Worm (Caenorhabditis elegans) whole organism, late embryonic: Measurements from ENCODE around the gene F56D2.2.

Experiments used
- ahr-1 ChIP-seq: sonication (generic microtip); optimal IDR thresholded peaks from 2 replicates; lab custom pipeline; 2016; ENCODE audit warnings: missing genetic modification characterization, missing compliant biosample characterization
- ama-1 ChIP-seq: fragments of 150-350 bp; optimal IDR thresholded peaks from 2 replicates; lab custom pipeline; 2014
- ceh-22 ChIP-seq: sonication (generic microtip); optimal IDR thresholded peaks from 2 replicates; lab custom pipeline; 2017; ENCODE audit warnings: missing biosample characterization, missing genetic modification characterization
- fax-1 ChIP-seq: sonication (generic microtip); optimal IDR thresholded peaks from 2 replicates; lab custom pipeline; 2016; ENCODE audit warnings: missing genotype, missing genetic modification characterization, missing compliant biosample characterization
- fkh-10 ChIP-seq: fragments of 150-350 bp; optimal IDR thresholded peaks from 2 replicates; lab custom pipeline; 2014; ENCODE audit warnings: missing biosample characterization, missing genetic modification reagents, missing genetic modification characterization
- hlh-30 ChIP-seq: sonication (generic microtip); optimal IDR thresholded peaks from 2 replicates; lab custom pipeline; 2017; ENCODE audit warnings: antibody characterized with exemption, missing genetic modification characterization, missing compliant biosample characterization; ENCODE audit not compliant: insufficient read depth
- nfya-1 ChIP-seq: sonication (generic microtip); optimal IDR thresholded peaks from 2 replicates; lab custom pipeline; 2017; ENCODE audit warnings: missing genetic modification characterization, mild to moderate bottlenecking, missing compliant biosample characterization, antibody characterized with exemption, moderate library complexity
- pag-3 ChIP-seq: sonication (generic microtip); optimal IDR thresholded peaks from 2 replicates; lab custom pipeline; 2016; ENCODE audit warnings: missing compliant biosample characterization, missing genetic modification characterization, borderline replicate concordance
- pros-1 ChIP-seq: fragments of 150-350 bp; optimal IDR thresholded peaks from 2 replicates; lab custom pipeline; 2014; ENCODE audit warnings: missing biosample characterization, missing genetic modification reagents, missing genetic modification characterization
- sox-4 ChIP-seq: sonication (generic microtip); optimal IDR thresholded peaks from 2 replicates; lab custom pipeline; 2017; ENCODE audit warnings: mild to moderate bottlenecking, missing genetic modification characterization, inconsistent platforms, missing compliant biosample characterization
- tbx-2 ChIP-seq: sonication (generic microtip); optimal IDR thresholded peaks from 2 replicates; lab custom pipeline; 2016; ENCODE audit warnings: missing genetic modification characterization, missing compliant biosample characterization
- tbx-7 ChIP-seq: sonication (generic microtip); optimal IDR thresholded peaks from 2 replicates; lab custom pipeline; 2016; ENCODE audit warnings: missing genotype, missing genetic modification characterization, missing compliant biosample characterization

ce11 chrIII:5601999-5602398, 14.9 kb downstream of the F56D2.2 start:
- TF ChIP-seq ahr-1 (tag; lab: Kevin White, UChicago) (peak; percentile 82), fax-1 (tag; lab: Kevin White, UChicago) (peak; percentile 72), pros-1 (tag; lab: Kevin White, UChicago) (peak; percentile 19), hlh-30 (peak; percentile 61), ceh-22 (tag; lab: Kevin White, UChicago) (no peak), sox-4 (tag; lab: Kevin White, UChicago) (peak; percentile 91), nfya-1 (tag; lab: Kevin White, UChicago) (peak; percentile 64), ama-1 (lab: Kevin White, UChicago) (no peak), fkh-10 (no peak), tbx-7 (tag; lab: Kevin White, UChicago) (peak; percentile 72), pag-3 (tag; lab: Kevin White, UChicago) (no peak), tbx-2 (tag; lab: Kevin White, UChicago) (peak; percentile 90)
